Comparison of ENCODE assay signal across 2 fruit fly cellular contexts in genomic region chr3R:22810277-22810676, dm6.
TF ChIP-seq lines count a peak whose summit lies in the region.

No protein-coding gene starts in this region.

- TF ChIP-seq CTCF in S2 (optimal IDR thresholded peaks at IDR 0.05; lab: Kevin White, UChicago) = peak; percentile 62 to 66
- peak; percentile 41 for TF ChIP-seq CTCF in whole organism, embryonic (GFP tag; optimal IDR thresholded peaks at IDR 0.05; lab: Kevin White, UChicago)

TF ChIP-seq in whole organism, embryonic, 481 proteins besides CTCF, POLR2A, EP300 and RAD21:
- TF ChIP-seq Meics (GFP tag; optimal IDR thresholded peaks at IDR 0.05; lab: Kevin White, UChicago) = no peak
- TF ChIP-seq pan (optimal IDR thresholded peaks at IDR 0.05; lab: Kevin White, UChicago) = no peak
- no peak for TF ChIP-seq pan (GFP tag; optimal IDR thresholded peaks at IDR 0.05 in 1 of 2, IDR thresholded peaks at IDR 0.05 in 1 of 2)
- no peak for TF ChIP-seq CG8944 (GFP tag; optimal IDR thresholded peaks at IDR 0.05; lab: Kevin White, UChicago)
- TF ChIP-seq CG14965 (GFP tag; optimal IDR thresholded peaks at IDR 0.05; lab: Kevin White, UChicago; ENCODE audit: borderline replicate concordance) = no peak
- TF ChIP-seq CG8359 (GFP tag; optimal IDR thresholded peaks at IDR 0.05; lab: Kevin White, UChicago; ENCODE audit: borderline replicate concordance) = no peak
- no peak for TF ChIP-seq CG11560 (tag; IDR thresholded peaks at IDR 0.05; lab: Robert Waterston, UW)
- no peak for TF ChIP-seq Sox100B (GFP tag; optimal IDR thresholded peaks at IDR 0.05; lab: Kevin White, UChicago)
